Fruit fly (Drosophila melanogaster): Measurements from ENCODE around the gene DIP-eta.

dm6 chr2L:5662549-5662948 lies 44.8 kb upstream of the DIP-eta start, which contains the start of gene Hsp60C:
- TF ChIP-seq Sin3A (optimal IDR thresholded peaks at IDR 0.05), result no peak
- no peak for TF ChIP-seq Myc (optimal IDR thresholded peaks at IDR 0.05)
- TF ChIP-seq psq (optimal IDR thresholded peaks at IDR 0.05), result no peak
- no peak for TF ChIP-seq insv (optimal IDR thresholded peaks at IDR 0.05)
- no peak for TF ChIP-seq h (optimal IDR thresholded peaks at IDR 0.05)

Measured in Kc167 (cell line).